Fruit fly (Drosophila melanogaster) whole organism, adult: Measurements from ENCODE around the gene blp.
"Not testable (repeated sequence)": the region's sequence is repeated elsewhere in the genome, so short reads cannot be mapped to it uniquely, and the experiment has no call there.

Experiments used
- CG33017 ChIP-seq: fragments of 200-800 bp; sonication (Bioruptor generic); optimal IDR thresholded peaks from 2 replicates; lab custom pipeline; 2018; ENCODE audit warnings: missing biosample characterization, mild to moderate bottlenecking, missing genetic modification characterization, moderate library complexity
- CG7045 ChIP-seq: fragments of 200-800 bp; sonication (Bioruptor generic); optimal IDR thresholded peaks from 2 replicates; lab custom pipeline; 2017; ENCODE audit warnings: missing biosample characterization, mild to moderate bottlenecking, missing genetic modification characterization
- CG7101 ChIP-seq: fragments of 200-800 bp; sonication (Bioruptor generic); optimal IDR thresholded peaks from 2 replicates; lab custom pipeline; 2018; ENCODE audit warnings: missing biosample characterization, mild to moderate bottlenecking, missing genetic modification characterization, moderate library complexity
- Crg-1 ChIP-seq: fragments of 200-800 bp; sonication (Bioruptor generic); optimal IDR thresholded peaks from 2 replicates; lab custom pipeline; 2016; ENCODE audit warnings: missing biosample characterization, missing genetic modification characterization
- cic ChIP-seq: fragments of 200-800 bp; sonication (Bioruptor generic); optimal IDR thresholded peaks from 2 replicates; lab custom pipeline; 2017; ENCODE audit warnings: missing biosample characterization, mild to moderate bottlenecking, missing genetic modification characterization, moderate library complexity
- kay ChIP-seq: fragments of 200-800 bp; sonication (Bioruptor generic); peaks from one replicate; lab custom pipeline; 2016; ENCODE audit warnings: missing biosample characterization, missing genetic modification characterization, borderline replicate concordance
- tj ChIP-seq: fragments of 200-800 bp; sonication (Bioruptor generic); optimal IDR thresholded peaks from 3 replicates; lab custom pipeline; 2017; ENCODE audit warnings: missing biosample characterization, mild to moderate bottlenecking, missing genetic modification characterization, moderate library complexity

dm6 chr3R:15901097-15901709 is 32.4 kb upstream of the blp start:
- not testable (repeated sequence) for TF ChIP-seq CG7045 (GFP tag; lab: Kevin White, UChicago); cic; Crg-1; tj (GFP tag; lab: Kevin White, UChicago); kay; CG33017; CG7101 (tag; lab: Kevin White, UChicago)
